Fruit fly (Drosophila melanogaster) whole organism: ENCODE measurements around the gene CG31624.

Experiments used
- CG8478 ChIP-seq: fragments of >200 bp; optimal IDR thresholded peaks from 2 replicates; lab custom pipeline; 2018; ENCODE audit warnings: inconsistent platforms
- Dll ChIP-seq: fragments of >200 bp; optimal IDR thresholded peaks from 2 replicates; lab custom pipeline; 2017
- EcR ChIP-seq, 2 experiments: fragments of >200 bp; optimal IDR thresholded peaks; 2 replicates each; lab custom pipeline; 2017; ENCODE audit warnings: missing biosample characterization in 2 of 2, missing genetic modification characterization in 2 of 2, missing genetic modification reagents in 2 of 2
- usp ChIP-seq: fragments of >200 bp; optimal IDR thresholded peaks from 2 replicates; lab custom pipeline; 2017; ENCODE audit warnings: missing biosample characterization, missing genetic modification characterization, mixed read lengths

- TF ChIP-seq EcR (GFP tag; optimal IDR thresholded peaks at IDR 0.05; lab: Kevin White, UChicago), result no peak
- no peak for TF ChIP-seq usp
- TF ChIP-seq Dll (lab: Kevin White, UChicago), result no peak
- TF ChIP-seq CG8478 (lab: Kevin White, UChicago), result no peak
Measured at dm6 chr2L:21220396-21220795, 20.2 kb upstream of the CG31624 start, which contains the start of gene Atg18b.
